Worm (Caenorhabditis elegans) whole organism, L4/young adult: ENCODE measurements around the gene Y53F4B.1.
"Not testable (repeated sequence)": the region's sequence is repeated elsewhere in the genome, so short reads cannot be mapped to it uniquely, and the experiment has no call there.

Experiments used
- dao-5 ChIP-seq: sonication (generic microtip); optimal IDR thresholded peaks from 2 replicates; lab custom pipeline; 2016; ENCODE audit warnings: missing genotype, missing genetic modification characterization, moderate library complexity, missing compliant biosample characterization
- him-1 ChIP-seq: sonication (generic microtip); optimal IDR thresholded peaks from 2 replicates; lab custom pipeline; 2016; ENCODE audit warnings: missing genotype, missing genetic modification reagents, missing genetic modification characterization, missing compliant biosample characterization

ce11 chrII:14988171-14988570 is 30.2 kb upstream of the Y53F4B.1 start, which contains the start of gene Y53F4B.43:
- TF ChIP-seq him-1 (tag; lab: Kevin White, UChicago); dao-5: not testable (repeated sequence)
